Worm (Caenorhabditis elegans): ENCODE data around the gene nduv-2.

Gene nduv-2

ce11 chrV:13657291-13657690 lies 31.9 kb upstream of the nduv-2 start (continued):
- TF ChIP-seq zim-3 (tag; optimal IDR thresholded peaks at IDR 0.05) (no peak), lin-35 (GFP tag; optimal IDR thresholded peaks at IDR 0.05) (peak in 1 of 3 experiments; percentile 33), ccch-3 (GFP tag; optimal IDR thresholded peaks at IDR 0.05) (no peak), F39B2.1 (GFP tag; IDR thresholded peaks at IDR 0.05) (no peak), ets-4 (GFP tag; optimal IDR thresholded peaks at IDR 0.05) (no peak), unc-62 (GFP tag; optimal IDR thresholded peaks at IDR 0.05) (peak; percentile 58), snpc-3.4 (tag; optimal IDR thresholded peaks at IDR 0.05) (peak; percentile 7), nhr-90 (tag; optimal IDR thresholded peaks at IDR 0.05) (peak; percentile 35), Y95B8A.8 (GFP tag; IDR thresholded peaks at IDR 0.05) (0 out of 2 replicates have a peak, but pooled peaks have one; percentile 21), let-526 (GFP tag; IDR thresholded peaks at IDR 0.05) (peak; percentile 42; the same call in 1 of the 2 replicates)

- TF ChIP-seq atf-7 (tag; optimal IDR thresholded peaks at IDR 0.05) (peak; percentile 68), snpc-1.3 (tag; optimal IDR thresholded peaks at IDR 0.05; ENCODE audit: insufficient read depth) (no peak), K12H6.12 (tag; optimal IDR thresholded peaks at IDR 0.05) (no peak), bed-1 (GFP tag; IDR thresholded peaks at IDR 0.05) (no peak), sptf-2 (GFP tag; optimal IDR thresholded peaks at IDR 0.05) (no peak), K11D2.4 (GFP tag; IDR thresholded peaks at IDR 0.05) (no peak; the same call in 1 of the 2 replicates), Y95B8A.8 (GFP tag; IDR thresholded peaks at IDR 0.05) (peak; percentile 18; the same call in 1 of the 2 replicates), him-1 (tag; optimal IDR thresholded peaks at IDR 0.05) (no peak), hmg-1.2 (GFP tag; IDR thresholded peaks at IDR 0.05) (0 out of 2 replicates have a peak, but pooled peaks have one; percentile 22), ztf-28 (GFP tag; IDR thresholded peaks at IDR 0.05) (no peak), cebp-2 (GFP tag; IDR thresholded peaks at IDR 0.05) (no peak), nfya-1 (tag; optimal IDR thresholded peaks at IDR 0.05; ENCODE audit: borderline replicate concordance, insufficient read depth) (no peak), snpc-4 (GFP tag; optimal IDR thresholded peaks at IDR 0.05) (no peak), snpc-4 (tag; optimal IDR thresholded peaks at IDR 0.05) (peak in 2 of 4 experiments; percentile 25 to 26), tbx-9 (tag; optimal IDR thresholded peaks at IDR 0.05; ENCODE audit: borderline replicate concordance) (no peak), ceh-79 (tag; optimal IDR thresholded peaks at IDR 0.05) (no peak), Y79H2A.3 (GFP tag; conservative IDR thresholded peaks at IDR 0.05) (no peak), F37B4.10 (GFP tag; IDR thresholded peaks at IDR 0.05) (no peak), ztf-25 (GFP tag; IDR thresholded peaks at IDR 0.05) (no peak), hsf-1 (GFP tag; IDR thresholded peaks at IDR 0.05) (0 out of 2 replicates have a peak, but pooled peaks have one; percentile 7), ccch-3 (GFP tag; optimal IDR thresholded peaks at IDR 0.05) (peak; percentile 21), chd-7 (tag; optimal IDR thresholded peaks at IDR 0.05) (peak; percentile 69), C06A6.2 (GFP tag; conservative IDR thresholded peaks at IDR 0.05) (peak; percentile 31; the same call in 1 of the 2 replicates), xnd-1 (tag; optimal IDR thresholded peaks at IDR 0.05) (no peak), B0261.1 (tag; optimal IDR thresholded peaks at IDR 0.05) (no peak), F39B2.1 (GFP tag; IDR thresholded peaks at IDR 0.05) (no peak), nfya-2 (GFP tag; IDR thresholded peaks at IDR 0.05) (0 out of 2 replicates have a peak, but pooled peaks have one; percentile 11), ceh-58 (GFP tag; IDR thresholded peaks at IDR 0.05) (no peak), let-607 (tag; optimal IDR thresholded peaks at IDR 0.05) (peak in 1 of 2 experiments; percentile 42), ceh-27 (GFP tag; optimal IDR thresholded peaks at IDR 0.05) (no peak), rcor-1 (GFP tag; IDR thresholded peaks at IDR 0.05) (no peak), dpl-1 (GFP tag; optimal IDR thresholded peaks at IDR 0.05) (no peak), mel-28 (tag; optimal IDR thresholded peaks at IDR 0.05; ENCODE audit: borderline replicate concordance) (no peak), ztf-6 (GFP tag; IDR thresholded peaks at IDR 0.05) (no peak), Y67H2A.10 (GFP tag; conservative IDR thresholded peaks at IDR 0.05) (no peak), F23B12.7 (tag; optimal IDR thresholded peaks at IDR 0.05; ENCODE audit: insufficient read depth) (no peak), F33H1.4 (GFP tag; IDR thresholded peaks at IDR 0.05) (no peak)
Measured at ce11 chrV:13656346-13657254, 31.2 kb upstream of the nduv-2 start.

Measured in whole organism, young adult.